Worm (Caenorhabditis elegans) whole organism, late embryonic: ENCODE data around the gene F58E2.3.

Experiments
- C08G9.2 ChIP-seq: sonication (generic microtip); optimal IDR thresholded peaks from 2 replicates; lab custom pipeline; 2016; ENCODE audit warnings: mild to moderate bottlenecking, missing genetic modification characterization, moderate library complexity, missing compliant biosample characterization
- C38D4.7 ChIP-seq: fragments of 200-800 bp; sonication (Bioruptor generic); optimal IDR thresholded peaks from 2 replicates; lab custom pipeline; 2018; ENCODE audit warnings: mild to moderate bottlenecking, missing genetic modification characterization, moderate library complexity, missing compliant biosample characterization
- F13H6.1 ChIP-seq: sonication (generic microtip); optimal IDR thresholded peaks from 2 replicates; lab custom pipeline; 2016; ENCODE audit warnings: missing genetic modification characterization, missing compliant biosample characterization
- K09A11.1 ChIP-seq: sonication (generic microtip); optimal IDR thresholded peaks from 2 replicates; lab custom pipeline; 2017; ENCODE audit warnings: antibody characterized with exemption, mild to moderate bottlenecking, missing genetic modification characterization, missing compliant biosample characterization; ENCODE audit not compliant: insufficient read depth
- T23F11.4 ChIP-seq: fragments of 200-800 bp; sonication (Bioruptor generic); optimal IDR thresholded peaks from 2 replicates; lab custom pipeline; 2018; ENCODE audit warnings: mild to moderate bottlenecking, missing genetic modification characterization, missing compliant biosample characterization
- ahr-1 ChIP-seq: sonication (generic microtip); optimal IDR thresholded peaks from 2 replicates; lab custom pipeline; 2016; ENCODE audit warnings: missing genetic modification characterization, missing compliant biosample characterization
- ama-1 ChIP-seq: fragments of 150-350 bp; optimal IDR thresholded peaks from 2 replicates; lab custom pipeline; 2014
- ceh-19 ChIP-seq: fragments of 200-800 bp; sonication (Bioruptor generic); optimal IDR thresholded peaks from 2 replicates; lab custom pipeline; 2018; ENCODE audit warnings: mild to moderate bottlenecking, missing genetic modification characterization, missing compliant biosample characterization
- ceh-2 ChIP-seq: sonication (generic microtip); optimal IDR thresholded peaks from 2 replicates; lab custom pipeline; 2016; ENCODE audit warnings: missing genotype, missing genetic modification characterization, missing compliant biosample characterization
- ceh-22 ChIP-seq: sonication (generic microtip); optimal IDR thresholded peaks from 2 replicates; lab custom pipeline; 2017; ENCODE audit warnings: missing biosample characterization, missing genetic modification characterization
- ceh-30 ChIP-seq: fragments of 150-350 bp; optimal IDR thresholded peaks from 2 replicates; lab custom pipeline; 2014; ENCODE audit warnings: missing biosample characterization, missing genetic modification characterization
- ceh-45 ChIP-seq: fragments of 200-800 bp; sonication (Bioruptor generic); IDR thresholded peaks from 2 replicates; pipeline ENCODE4 v1.3.6; 2022; ENCODE audit warnings: missing genetic modification reagents, missing genetic modification characterization, missing compliant biosample characterization
- ceh-6 ChIP-seq: fragments of 200-800 bp; sonication (Bioruptor generic); optimal IDR thresholded peaks from 2 replicates; lab custom pipeline; 2018; ENCODE audit warnings: mild to moderate bottlenecking, missing genetic modification characterization, missing compliant biosample characterization
- che-1 ChIP-seq: sonication (generic microtip); optimal IDR thresholded peaks from 2 replicates; lab custom pipeline; 2016; ENCODE audit warnings: mild to moderate bottlenecking, missing genetic modification characterization, missing compliant biosample characterization
- dmd-4 ChIP-seq: sonication (generic microtip); optimal IDR thresholded peaks from 2 replicates; lab custom pipeline; 2016; ENCODE audit warnings: borderline replicate concordance, missing genetic modification characterization, missing compliant biosample characterization
- elt-4 ChIP-seq: sonication (generic microtip); optimal IDR thresholded peaks from 2 replicates; lab custom pipeline; 2016; ENCODE audit warnings: missing genetic modification characterization, missing compliant biosample characterization
- eyg-1 ChIP-seq: sonication (generic microtip); optimal IDR thresholded peaks from 2 replicates; lab custom pipeline; 2016; ENCODE audit warnings: missing genotype, missing genetic modification characterization, missing compliant biosample characterization
- fax-1 ChIP-seq: sonication (generic microtip); optimal IDR thresholded peaks from 2 replicates; lab custom pipeline; 2016; ENCODE audit warnings: missing genotype, missing genetic modification characterization, missing compliant biosample characterization
- fkh-10 ChIP-seq: fragments of 150-350 bp; optimal IDR thresholded peaks from 2 replicates; lab custom pipeline; 2014; ENCODE audit warnings: missing biosample characterization, missing genetic modification reagents, missing genetic modification characterization
- gmeb-2 ChIP-seq: sonication (generic microtip); optimal IDR thresholded peaks from 2 replicates; lab custom pipeline; 2016; ENCODE audit warnings: missing genetic modification characterization, inconsistent platforms, missing compliant biosample characterization
- hlh-15 ChIP-seq: sonication (generic microtip); optimal IDR thresholded peaks from 2 replicates; lab custom pipeline; 2016; ENCODE audit warnings: missing genetic modification characterization, missing compliant biosample characterization
- hlh-30 ChIP-seq: sonication (generic microtip); optimal IDR thresholded peaks from 2 replicates; lab custom pipeline; 2017; ENCODE audit warnings: antibody characterized with exemption, missing genetic modification characterization, missing compliant biosample characterization; ENCODE audit not compliant: insufficient read depth
- lin-11 ChIP-seq: fragments of 200-800 bp; sonication (Bioruptor generic); optimal IDR thresholded peaks from 2 replicates; lab custom pipeline; 2018; ENCODE audit warnings: mild to moderate bottlenecking, missing genetic modification characterization, missing compliant biosample characterization
- madf-2 ChIP-seq: sonication (generic microtip); optimal IDR thresholded peaks from 2 replicates; lab custom pipeline; 2017; ENCODE audit warnings: missing genetic modification characterization, missing compliant biosample characterization
- nhr-11 ChIP-seq: fragments of 150-350 bp; optimal IDR thresholded peaks from 2 replicates; lab custom pipeline; 2014; ENCODE audit warnings: missing biosample characterization, missing genetic modification characterization
- nhr-232 ChIP-seq: sonication (generic microtip); optimal IDR thresholded peaks from 2 replicates; lab custom pipeline; 2016; ENCODE audit warnings: missing genetic modification characterization, missing compliant biosample characterization
- npax-4 ChIP-seq: sonication (generic microtip); optimal IDR thresholded peaks from 2 replicates; lab custom pipeline; 2016; ENCODE audit warnings: missing genetic modification characterization, missing compliant biosample characterization
- odd-2 ChIP-seq: sonication (generic microtip); optimal IDR thresholded peaks from 2 replicates; lab custom pipeline; 2017; ENCODE audit warnings: antibody characterized with exemption, mild to moderate bottlenecking, missing genetic modification characterization, missing compliant biosample characterization
- pag-3 ChIP-seq: sonication (generic microtip); optimal IDR thresholded peaks from 2 replicates; lab custom pipeline; 2016; ENCODE audit warnings: missing compliant biosample characterization, missing genetic modification characterization, borderline replicate concordance
- pat-9 ChIP-seq: fragments of 200-800 bp; sonication (Bioruptor generic); optimal IDR thresholded peaks from 2 replicates; lab custom pipeline; 2018; ENCODE audit warnings: mild to moderate bottlenecking, missing genetic modification characterization, moderate library complexity, missing compliant biosample characterization
- pha-4 ChIP-seq: fragments of 150-350 bp; optimal IDR thresholded peaks from 2 replicates; lab custom pipeline; 2018; ENCODE audit warnings: missing biosample characterization, missing genetic modification reagents, missing genetic modification characterization
- pqm-1 ChIP-seq: sonication (generic microtip); optimal IDR thresholded peaks from 2 replicates; lab custom pipeline; 2016; ENCODE audit warnings: missing genetic modification characterization, missing compliant biosample characterization
- ref-2 ChIP-seq: sonication (generic microtip); optimal IDR thresholded peaks from 2 replicates; lab custom pipeline; 2016; ENCODE audit warnings: missing genetic modification characterization, missing compliant biosample characterization
- sox-4 ChIP-seq: sonication (generic microtip); optimal IDR thresholded peaks from 2 replicates; lab custom pipeline; 2017; ENCODE audit warnings: mild to moderate bottlenecking, missing genetic modification characterization, inconsistent platforms, missing compliant biosample characterization
- tbx-7 ChIP-seq: sonication (generic microtip); optimal IDR thresholded peaks from 2 replicates; lab custom pipeline; 2016; ENCODE audit warnings: missing genotype, missing genetic modification characterization, missing compliant biosample characterization
- ttx-3 ChIP-seq: sonication (generic microtip); optimal IDR thresholded peaks from 2 replicates; lab custom pipeline; 2016; ENCODE audit warnings: missing genetic modification reagents, missing genetic modification characterization, missing compliant biosample characterization
- unc-42 ChIP-seq: sonication (generic microtip); optimal IDR thresholded peaks from 2 replicates; lab custom pipeline; 2016; ENCODE audit warnings: missing genotype, missing genetic modification characterization, missing compliant biosample characterization
- zip-5 ChIP-seq: sonication (generic microtip); optimal IDR thresholded peaks from 2 replicates; lab custom pipeline; 2016; ENCODE audit warnings: missing genetic modification characterization, missing compliant biosample characterization
- ztf-16 ChIP-seq: sonication (generic microtip); optimal IDR thresholded peaks from 2 replicates; lab custom pipeline; 2017; ENCODE audit warnings: missing genetic modification characterization, missing compliant biosample characterization

F58E2.3 gene

ce11 chrIV:3481760-3482159 is 14.5 kb downstream of the F58E2.3 start, which contains the start of gene srz-37:
TSS of gene srz-37 (minus strand) at chrIV:3481860.
- TF ChIP-seq ama-1 = no peak

- TF ChIP-seq elt-4 (tag; lab: Kevin White, UChicago) (no peak), ahr-1 (tag; lab: Kevin White, UChicago) (no peak), madf-2 (tag; lab: Kevin White, UChicago) (no peak), pqm-1 (tag; lab: Kevin White, UChicago) (no peak), lin-11 (tag; lab: Kevin White, UChicago) (no peak), sox-4 (tag; lab: Kevin White, UChicago) (no peak), pag-3 (no peak), pha-4 (no peak), ceh-22 (no peak), ceh-2 (tag; lab: Kevin White, UChicago) (no peak), fax-1 (tag; lab: Kevin White, UChicago) (no peak)
These were observed 15.1 kb downstream of the F58E2.3 start, which contains the start of gene srz-82 for ce11 chrIV:3482195-3482959. TSS of gene srz-82 (plus strand) at chrIV:3482895.

- no peak for TF ChIP-seq npax-4
- TF ChIP-seq fkh-10 (GFP tag; lab: Kevin White, UChicago) = no peak
- TF ChIP-seq che-1 (tag; lab: Kevin White, UChicago) = no peak
- TF ChIP-seq F13H6.1 (tag; lab: Kevin White, UChicago) = no peak
These were observed 24.2 kb downstream of the F58E2.3 start, which contains the start of gene srz-78 for ce11 chrIV:3491477-3491876. TSS of gene srz-78 (plus strand) at chrIV:3491777.

ce11 chrIV:3493310-3493709 is 26.1 kb downstream of the F58E2.3 start, which contains the start of gene srz-79:
TSS of gene srz-79 (plus strand) at chrIV:3493610.
- TF ChIP-seq nhr-232 = no peak
- TF ChIP-seq K09A11.1 = no peak
- TF ChIP-seq C08G9.2 (tag; lab: Kevin White, UChicago) = no peak
- TF ChIP-seq eyg-1 (tag; lab: Kevin White, UChicago) = no peak
- no peak for TF ChIP-seq ceh-45 (GFP tag; lab: Robert Waterston, UW)
- TF ChIP-seq dmd-4 (tag; lab: Kevin White, UChicago) = no peak
- no peak for TF ChIP-seq ceh-2 (tag; lab: Kevin White, UChicago)
- TF ChIP-seq gmeb-2 (tag; lab: Kevin White, UChicago) = no peak

- TF ChIP-seq ref-2 (no peak), unc-42 (tag; lab: Kevin White, UChicago) (no peak), elt-4 (tag; lab: Kevin White, UChicago) (no peak), nhr-11 (no peak), K09A11.1 (no peak), ttx-3 (tag; lab: Kevin White, UChicago) (no peak), ama-1 (no peak), T23F11.4 (GFP tag; lab: Kevin White, UChicago) (no peak)
- TF ChIP-seq, all 69 proteins: peak for 0
These were observed 29.1 kb downstream of the F58E2.3 start, which contains the start of gene C09G12.17 for ce11 chrIV:3496358-3496757. TSS of gene C09G12.17 (minus strand) at chrIV:3496458.

- TF ChIP-seq hlh-15 = no peak
- TF ChIP-seq ref-2 = no peak
- TF ChIP-seq tbx-7 (tag; lab: Kevin White, UChicago) = no peak
- TF ChIP-seq zip-5 (tag; lab: Kevin White, UChicago) = no peak
- no peak for TF ChIP-seq C38D4.7 (GFP tag; lab: Kevin White, UChicago)
- TF ChIP-seq ceh-22 = no peak
- no peak for TF ChIP-seq eyg-1 (tag; lab: Kevin White, UChicago)
- no peak for TF ChIP-seq nhr-232
- no peak for TF ChIP-seq ztf-16 (tag; lab: Kevin White, UChicago)
- TF ChIP-seq fax-1 (tag; lab: Kevin White, UChicago) = no peak
- TF ChIP-seq lin-11 (tag; lab: Kevin White, UChicago) = no peak
- no peak for TF ChIP-seq pha-4
- TF ChIP-seq pqm-1 (tag; lab: Kevin White, UChicago) = no peak
- no peak for TF ChIP-seq ceh-6 (GFP tag; lab: Kevin White, UChicago)
- no peak for TF ChIP-seq sox-4 (tag; lab: Kevin White, UChicago)
- TF ChIP-seq hlh-30 (tag; lab: Kevin White, UChicago) = no peak
- TF ChIP-seq ceh-30 = no peak
- TF ChIP-seq odd-2 (tag; lab: Kevin White, UChicago) = no peak
- no peak for TF ChIP-seq pat-9 (tag; lab: Kevin White, UChicago)
- no peak for TF ChIP-seq ceh-19 (GFP tag; lab: Kevin White, UChicago)
- TF ChIP-seq, all 69 proteins: peak for 0
These were observed 30.7 kb downstream of the F58E2.3 start, which contains the start of gene ceh-53 for ce11 chrIV:3497909-3498308. TSS of gene ceh-53 (plus strand) at chrIV:3498209.
